Worm (Caenorhabditis elegans) whole organism, L3 larva: ENCODE data around the gene str-240.

Source experiments
- R02D3.7 ChIP-seq: fragments of 150-350 bp; optimal IDR thresholded peaks from 2 replicates; lab custom pipeline; 2014; ENCODE audit warnings: missing biosample characterization, missing genetic modification characterization
- aly-2 ChIP-seq: fragments of 150-350 bp; optimal IDR thresholded peaks from 2 replicates; lab custom pipeline; 2014; ENCODE audit warnings: missing biosample characterization, missing genetic modification characterization
- ama-1 ChIP-seq: fragments of 150-350 bp; optimal IDR thresholded peaks from 2 replicates; lab custom pipeline; 2018
- ceh-16 ChIP-seq: sonication (generic microtip); optimal IDR thresholded peaks from 2 replicates; lab custom pipeline; 2017; ENCODE audit warnings: missing biosample characterization, missing genetic modification characterization
- ceh-9 ChIP-seq: sonication (generic microtip); optimal IDR thresholded peaks from 2 replicates; lab custom pipeline; 2018; ENCODE audit warnings: missing biosample characterization, missing genetic modification characterization
- egl-27 ChIP-seq: sonication (generic microtip); optimal IDR thresholded peaks from 4 replicates; lab custom pipeline; 2017; ENCODE audit warnings: missing biosample characterization, missing genetic modification reagents, missing genetic modification characterization
- elt-2 ChIP-seq: sonication (generic microtip); optimal IDR thresholded peaks from 2 replicates; lab custom pipeline; 2016; ENCODE audit warnings: missing genetic modification reagents, mild to moderate bottlenecking, missing genetic modification characterization, missing compliant biosample characterization
- elt-3 ChIP-seq, 3 experiments: fragments of 150-350 bp in 1 of 3; sonication (generic microtip) in 2 of 3; optimal IDR thresholded peaks; 2 replicates in 2 of 3; 4 replicates in 1 of 3; lab custom pipeline; 2014 to 2017; ENCODE audit warnings: missing biosample characterization in 3 of 3, missing genetic modification characterization in 3 of 3
- eor-1 ChIP-seq, 2 experiments: fragments of 150-350 bp; optimal IDR thresholded peaks; 2 replicates each; lab custom pipeline; 2014 to 2018; ENCODE audit warnings: missing biosample characterization in 2 of 2, missing genetic modification characterization in 2 of 2
- fkh-2 ChIP-seq: fragments of 150-350 bp; optimal IDR thresholded peaks from 2 replicates; lab custom pipeline; 2014; ENCODE audit warnings: missing biosample characterization, missing genetic modification reagents, missing genetic modification characterization
- lin-15B ChIP-seq: fragments of 150-350 bp; optimal IDR thresholded peaks from 2 replicates; lab custom pipeline; 2014; ENCODE audit warnings: missing biosample characterization, missing genetic modification characterization
- lin-39 ChIP-seq: fragments of 150-350 bp; optimal IDR thresholded peaks from 2 replicates; lab custom pipeline; 2018; ENCODE audit warnings: missing biosample characterization, missing genetic modification reagents, missing genetic modification characterization
- lsy-12 ChIP-seq: sonication (generic microtip); optimal IDR thresholded peaks from 2 replicates; lab custom pipeline; 2016; ENCODE audit warnings: mild to moderate bottlenecking, missing genetic modification characterization, missing compliant biosample characterization
- mml-1 ChIP-seq: fragments of 150-350 bp; sonication (generic microtip); optimal IDR thresholded peaks from 3 replicates; lab custom pipeline; 2014; ENCODE audit warnings: missing biosample characterization, missing genetic modification characterization
- nhr-11 ChIP-seq: fragments of 150-350 bp; optimal IDR thresholded peaks from 2 replicates; lab custom pipeline; 2014; ENCODE audit warnings: missing biosample characterization, missing genetic modification characterization
- nhr-12 ChIP-seq: fragments of 150-350 bp; optimal IDR thresholded peaks from 2 replicates; lab custom pipeline; 2014; ENCODE audit warnings: missing biosample characterization, missing genetic modification characterization
- nhr-23 ChIP-seq: fragments of 150-350 bp; optimal IDR thresholded peaks from 2 replicates; lab custom pipeline; 2014; ENCODE audit warnings: missing biosample characterization, missing genetic modification reagents, missing genetic modification characterization
- nhr-237 ChIP-seq: fragments of 150-350 bp; optimal IDR thresholded peaks from 2 replicates; lab custom pipeline; 2014; ENCODE audit warnings: missing biosample characterization, missing genetic modification characterization
- nhr-25 ChIP-seq: sonication (generic microtip); optimal IDR thresholded peaks from 2 replicates; lab custom pipeline; 2017; ENCODE audit warnings: missing biosample characterization, missing genetic modification characterization
- nhr-28 ChIP-seq: fragments of 150-350 bp; optimal IDR thresholded peaks from 2 replicates; lab custom pipeline; 2014; ENCODE audit warnings: missing biosample characterization, missing genetic modification characterization
- nhr-43 ChIP-seq: sonication (generic microtip); optimal IDR thresholded peaks from 2 replicates; lab custom pipeline; 2016; ENCODE audit warnings: mild to moderate bottlenecking, missing genetic modification characterization, missing compliant biosample characterization; ENCODE audit not compliant: poor library complexity, severe bottlenecking
- nhr-67 ChIP-seq: fragments of 150-350 bp; optimal IDR thresholded peaks from 2 replicates; lab custom pipeline; 2014; ENCODE audit warnings: missing biosample characterization, missing genetic modification characterization
- pha-4 ChIP-seq: fragments of 150-350 bp; optimal IDR thresholded peaks from 2 replicates; lab custom pipeline; 2014; ENCODE audit warnings: missing biosample characterization, missing genetic modification reagents, missing genetic modification characterization
- pqm-1 ChIP-seq: fragments of 150-350 bp; optimal IDR thresholded peaks from 2 replicates; lab custom pipeline; 2017; ENCODE audit warnings: missing biosample characterization, missing genetic modification characterization, inconsistent platforms
- sea-2 ChIP-seq: fragments of 150-350 bp; sonication (generic microtip); optimal IDR thresholded peaks from 4 replicates; lab custom pipeline; 2014; ENCODE audit warnings: missing biosample characterization, missing genetic modification reagents, missing genetic modification characterization
- skn-1 ChIP-seq: fragments of 150-350 bp; optimal IDR thresholded peaks from 2 replicates; lab custom pipeline; 2014; ENCODE audit warnings: missing biosample characterization, missing genetic modification characterization
- snpc-4 ChIP-seq: fragments of 150-350 bp; optimal IDR thresholded peaks from 2 replicates; lab custom pipeline; 2014; ENCODE audit warnings: missing biosample characterization, missing genetic modification characterization
- tbx-2 ChIP-seq: sonication (generic microtip); optimal IDR thresholded peaks from 2 replicates; lab custom pipeline; 2016; ENCODE audit warnings: mild to moderate bottlenecking, missing genetic modification characterization, missing compliant biosample characterization
- unc-39 ChIP-seq: sonication (generic microtip); optimal IDR thresholded peaks from 4 replicates; lab custom pipeline; 2017; ENCODE audit warnings: missing biosample characterization, missing genetic modification characterization
- unc-62 ChIP-seq: fragments of 150-350 bp; sonication (generic microtip); optimal IDR thresholded peaks from 4 replicates; lab custom pipeline; 2014; ENCODE audit warnings: missing biosample characterization, missing genetic modification reagents, missing genetic modification characterization
- zag-1 ChIP-seq: fragments of 150-350 bp; optimal IDR thresholded peaks from 2 replicates; lab custom pipeline; 2014; ENCODE audit warnings: missing biosample characterization, missing genetic modification characterization
- ztf-11 ChIP-seq: fragments of 150-350 bp; optimal IDR thresholded peaks from 2 replicates; lab custom pipeline; 2014; ENCODE audit warnings: missing biosample characterization, missing genetic modification characterization
- ztf-4 ChIP-seq: fragments of 150-350 bp; optimal IDR thresholded peaks from 2 replicates; lab custom pipeline; 2014; ENCODE audit warnings: missing biosample characterization, missing genetic modification characterization

str-240 gene

DNA sequence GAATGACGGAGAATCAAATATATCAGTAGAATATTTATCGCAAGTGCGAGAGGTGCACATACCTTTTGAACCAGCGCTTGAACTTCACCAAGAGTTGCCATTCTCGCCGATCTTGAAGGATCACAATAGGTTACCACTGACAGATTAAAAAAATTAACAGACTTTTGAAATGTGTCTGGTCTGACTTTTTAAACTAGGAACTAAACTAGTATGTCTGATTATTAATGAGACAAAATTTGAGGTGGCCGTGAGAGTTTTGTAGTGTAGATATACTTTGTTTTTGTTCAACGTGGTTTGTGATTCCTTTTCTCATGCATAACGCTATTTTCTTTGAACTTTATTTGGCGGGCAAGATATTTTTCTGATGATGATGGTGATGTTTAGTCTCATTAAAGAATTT is at the start of gene str-240:
Gene str-240, minus strand, starts transcription at position 101 of the 400 bp plus-strand sequence.
- no peak for TF ChIP-seq lsy-12 (tag; lab: Kevin White, UChicago)
- TF ChIP-seq nhr-237 = no peak
- TF ChIP-seq nhr-12 = no peak
- no peak for TF ChIP-seq lin-15B (tag; lab: Kevin White, UChicago)
- TF ChIP-seq aly-2 = no peak
- no peak for TF ChIP-seq pha-4 (tag; lab: Kevin White, UChicago)
- no peak for TF ChIP-seq zag-1
- TF ChIP-seq sea-2 = no peak
- TF ChIP-seq nhr-23 (tag; lab: Kevin White, UChicago) = no peak
- no peak for TF ChIP-seq ztf-11
- no peak for TF ChIP-seq elt-2 (tag; lab: Kevin White, UChicago)
- TF ChIP-seq nhr-11 = no peak
- no peak for TF ChIP-seq R02D3.7
- TF ChIP-seq tbx-2 = no peak
- no peak for TF ChIP-seq nhr-43
- TF ChIP-seq fkh-2 (tag; lab: Kevin White, UChicago) = no peak
- no peak for TF ChIP-seq unc-62 (GFP tag; lab: Kevin White, UChicago)

DNA sequence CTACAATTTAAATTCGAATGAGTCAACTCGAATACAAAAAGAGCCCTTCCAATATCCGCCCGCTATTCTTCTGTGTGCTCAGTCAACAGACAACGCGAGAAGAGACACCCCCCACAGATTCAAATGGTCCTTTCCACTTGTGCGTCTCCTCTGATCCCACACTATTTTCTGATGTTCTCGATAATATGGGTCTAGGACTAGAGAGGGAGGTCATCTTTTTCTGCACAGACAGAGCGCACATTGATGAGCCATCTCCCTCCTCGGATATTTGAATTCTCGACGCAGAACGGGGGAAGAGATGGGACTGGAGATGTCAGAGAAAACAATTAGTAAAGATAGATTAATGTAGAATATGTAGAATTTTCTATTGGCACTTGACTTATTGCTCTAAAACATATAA is 48.9 kb upstream of the str-240 start:
- no peak for TF ChIP-seq ceh-16 (tag; lab: Kevin White, UChicago)
- no peak for TF ChIP-seq lsy-12 (tag; lab: Kevin White, UChicago)
- no peak for TF ChIP-seq ceh-9 (tag; lab: Kevin White, UChicago)

DNA sequence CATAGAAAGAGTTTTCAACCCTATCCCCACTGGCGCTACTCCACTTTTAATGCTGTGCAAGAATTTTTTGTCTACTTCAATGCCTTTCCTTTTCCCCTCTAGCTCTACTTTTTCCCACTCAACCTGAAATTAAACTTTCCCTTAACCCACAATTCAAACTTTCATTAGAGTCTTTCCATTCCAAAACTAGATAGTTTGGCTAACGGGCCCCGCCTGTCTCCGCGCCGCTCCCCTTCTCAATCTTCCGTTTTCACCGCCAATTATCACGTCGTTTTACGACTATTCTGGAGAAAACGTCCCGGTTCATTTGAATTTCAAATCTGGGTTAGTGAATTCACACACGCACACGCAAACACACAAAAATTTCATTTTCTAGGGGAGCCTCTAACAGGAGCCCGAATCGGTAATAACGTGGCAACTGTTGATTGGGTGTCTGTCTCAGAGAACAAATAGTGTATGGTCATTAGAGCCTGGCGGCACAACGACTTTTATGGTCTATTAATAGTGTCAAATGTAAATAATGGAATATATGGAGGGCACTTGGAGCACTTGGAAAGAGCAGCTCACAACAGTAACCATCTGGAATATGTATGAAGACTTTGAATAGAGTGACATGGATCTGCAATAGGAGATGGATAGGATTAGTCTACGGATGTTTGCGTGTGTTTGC is 48.1 kb upstream of the str-240 start:
- TF ChIP-seq nhr-23 (tag; lab: Kevin White, UChicago) (no peak), ztf-4 (tag; lab: Kevin White, UChicago) (no peak), pha-4 (tag; lab: Kevin White, UChicago) (peak; percentile 21)

DNA sequence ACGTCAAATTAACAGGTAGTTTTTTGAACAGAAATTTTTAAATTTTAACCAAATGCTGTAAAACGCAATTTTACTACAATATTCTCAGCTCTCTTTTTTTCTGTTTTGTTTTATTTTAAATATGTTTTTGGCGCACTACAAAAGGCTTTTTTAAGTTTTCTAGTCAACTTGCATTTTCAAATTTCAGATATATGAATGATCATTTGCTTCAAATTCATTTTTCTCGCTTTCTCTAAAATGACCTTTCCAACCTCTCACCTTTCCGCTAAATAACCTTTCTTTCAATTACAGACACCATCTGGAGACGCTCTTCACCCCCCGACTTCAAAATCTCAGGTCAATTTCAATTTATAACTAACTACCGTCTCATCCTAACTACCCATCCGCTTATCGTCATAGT is 45.0 kb upstream of the str-240 start, which contains the start of gene cdc-25.2:
Gene cdc-25.2, plus strand, starts transcription at position 301 of the 400 bp plus-strand sequence.
- no peak for TF ChIP-seq skn-1 (tag; lab: Kevin White, UChicago)
- TF ChIP-seq ceh-9 (tag; lab: Kevin White, UChicago) = no peak
- TF ChIP-seq elt-3 (tag; optimal IDR thresholded peaks at IDR 0.05; lab: Kevin White, UChicago) = no peak
- no peak for TF ChIP-seq mml-1 (tag; lab: Kevin White, UChicago)
- TF ChIP-seq nhr-43 = no peak
- TF ChIP-seq nhr-25 (tag; lab: Kevin White, UChicago) = no peak
- TF ChIP-seq nhr-67 (tag; lab: Kevin White, UChicago) = no peak
- no peak for TF ChIP-seq sea-2
- no peak for TF ChIP-seq elt-2 (tag; lab: Kevin White, UChicago)
- TF ChIP-seq lin-39 = no peak
- TF ChIP-seq pha-4 (tag; lab: Kevin White, UChicago) = no peak
- TF ChIP-seq pqm-1 (tag; lab: Kevin White, UChicago) = no peak
- TF ChIP-seq nhr-11 = no peak

DNA sequence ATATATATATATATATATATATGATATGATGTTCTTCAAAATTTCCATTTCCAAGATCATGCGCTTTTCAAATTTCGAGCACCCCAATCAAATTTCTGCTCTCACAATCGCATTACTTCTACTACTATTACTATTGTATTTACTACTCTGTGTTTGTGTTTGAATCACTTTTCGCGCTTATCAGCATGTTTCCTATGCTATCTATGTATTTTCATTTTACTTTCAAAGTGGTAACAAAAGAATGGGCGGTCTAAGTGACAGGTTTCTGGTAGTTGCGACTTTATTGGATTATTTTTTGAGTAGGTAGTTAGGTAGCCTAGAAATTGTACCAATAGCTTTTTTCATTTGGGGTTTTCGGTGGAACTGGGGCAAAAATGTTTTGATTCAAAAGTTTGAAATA is 36.4 kb upstream of the str-240 start:
- TF ChIP-seq egl-27 (no peak), eor-1 (tag; optimal IDR thresholded peaks at IDR 0.05; lab: Kevin White, UChicago) (no peak), sea-2 (no peak), unc-39 (tag; lab: Kevin White, UChicago) (no peak), nhr-12 (no peak), R02D3.7 (no peak), pqm-1 (tag; lab: Kevin White, UChicago) (peak; percentile 67), nhr-67 (tag; lab: Kevin White, UChicago) (no peak), nhr-43 (no peak), ztf-11 (no peak), ama-1 (lab: Kevin White, UChicago) (no peak), nhr-28 (tag; lab: Kevin White, UChicago) (no peak), skn-1 (tag; lab: Kevin White, UChicago) (no peak), snpc-4 (tag; lab: Kevin White, UChicago) (no peak), nhr-237 (no peak), pha-4 (tag; lab: Kevin White, UChicago) (peak; percentile 13), nhr-25 (tag; lab: Kevin White, UChicago) (no peak)
- TF ChIP-seq, all 47 proteins: peak for 2
